Worm (Caenorhabditis elegans) whole organism, L3 larva: ENCODE results near the gene subs-4.

ENCODE experiments used
- ZK546.5 ChIP-seq: sonication (generic microtip); optimal IDR thresholded peaks from 2 replicates; lab custom pipeline; 2017; ENCODE audit warnings: missing biosample characterization, missing genetic modification characterization
- ama-1 ChIP-seq: fragments of 150-350 bp; optimal IDR thresholded peaks from 2 replicates; lab custom pipeline; 2018
- ceh-82 ChIP-seq: fragments of 150-350 bp; optimal IDR thresholded peaks from 2 replicates; lab custom pipeline; 2014; ENCODE audit warnings: missing biosample characterization, missing genetic modification characterization
- egl-27 ChIP-seq: sonication (generic microtip); optimal IDR thresholded peaks from 4 replicates; lab custom pipeline; 2017; ENCODE audit warnings: missing biosample characterization, missing genetic modification reagents, missing genetic modification characterization
- fkh-10 ChIP-seq: sonication (generic microtip); optimal IDR thresholded peaks from 2 replicates; lab custom pipeline; 2017; ENCODE audit warnings: missing biosample characterization, missing genetic modification reagents, missing genetic modification characterization
- fos-1 ChIP-seq: fragments of 150-350 bp; optimal IDR thresholded peaks from 2 replicates; lab custom pipeline; 2014; ENCODE audit warnings: missing biosample characterization, missing genetic modification characterization
- lin-15B ChIP-seq: fragments of 150-350 bp; optimal IDR thresholded peaks from 2 replicates; lab custom pipeline; 2014; ENCODE audit warnings: missing biosample characterization, missing genetic modification characterization
- nhr-11 ChIP-seq: fragments of 150-350 bp; optimal IDR thresholded peaks from 2 replicates; lab custom pipeline; 2014; ENCODE audit warnings: missing biosample characterization, missing genetic modification characterization
- nhr-237 ChIP-seq: fragments of 150-350 bp; optimal IDR thresholded peaks from 2 replicates; lab custom pipeline; 2014; ENCODE audit warnings: missing biosample characterization, missing genetic modification characterization
- nhr-25 ChIP-seq: sonication (generic microtip); optimal IDR thresholded peaks from 2 replicates; lab custom pipeline; 2017; ENCODE audit warnings: missing biosample characterization, missing genetic modification characterization
- nhr-28 ChIP-seq: fragments of 150-350 bp; optimal IDR thresholded peaks from 2 replicates; lab custom pipeline; 2014; ENCODE audit warnings: missing biosample characterization, missing genetic modification characterization
- pha-4 ChIP-seq: fragments of 150-350 bp; optimal IDR thresholded peaks from 2 replicates; lab custom pipeline; 2014; ENCODE audit warnings: missing biosample characterization, missing genetic modification reagents, missing genetic modification characterization
- unc-62 ChIP-seq: fragments of 150-350 bp; sonication (generic microtip); optimal IDR thresholded peaks from 4 replicates; lab custom pipeline; 2014; ENCODE audit warnings: missing biosample characterization, missing genetic modification reagents, missing genetic modification characterization
- zag-1 ChIP-seq: fragments of 150-350 bp; optimal IDR thresholded peaks from 2 replicates; lab custom pipeline; 2014; ENCODE audit warnings: missing biosample characterization, missing genetic modification characterization

DNA sequence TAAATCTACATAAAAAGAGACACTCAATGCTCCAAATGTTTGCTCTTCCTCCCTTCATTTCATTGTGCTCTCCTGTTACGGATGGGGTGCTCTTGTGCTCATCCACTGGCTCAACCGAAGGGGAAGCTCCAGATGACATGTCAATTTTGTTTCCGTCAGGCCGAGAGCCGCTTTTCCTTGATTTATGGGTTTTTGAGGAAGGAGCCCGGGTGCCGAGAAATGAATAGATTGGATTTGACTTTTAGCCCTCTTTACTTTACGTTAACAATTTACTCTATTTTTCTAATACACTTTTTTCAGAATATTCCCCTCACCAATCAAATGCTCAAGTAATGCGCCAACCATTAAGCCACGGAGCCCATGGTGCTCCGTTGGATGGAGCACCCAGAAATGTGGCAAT lies 21.9 kb upstream of the subs-4 start, which contains the start of gene T28D6.4:
- TF ChIP-seq zag-1 (tag; lab: Kevin White, UChicago) = no peak
- TF ChIP-seq ceh-82 (tag; lab: Kevin White, UChicago) = no peak
- no peak for TF ChIP-seq unc-62 (GFP tag; lab: Kevin White, UChicago)
- no peak for TF ChIP-seq fkh-10
- TF ChIP-seq lin-15B = no peak
- no peak for TF ChIP-seq nhr-237
- no peak for TF ChIP-seq ama-1 (lab: Kevin White, UChicago)
- no peak for TF ChIP-seq pha-4
- TF ChIP-seq egl-27 (tag; lab: Kevin White, UChicago) = no peak
- no peak for TF ChIP-seq nhr-11 (tag; lab: Kevin White, UChicago)
- TF ChIP-seq nhr-25 (tag; lab: Kevin White, UChicago) = no peak
- no peak for TF ChIP-seq ZK546.5 (tag; lab: Kevin White, UChicago)
- TF ChIP-seq fos-1 (tag; lab: Kevin White, UChicago) = no peak
- TF ChIP-seq nhr-28 (tag; lab: Kevin White, UChicago) = no peak
